Worm (Caenorhabditis elegans) whole organism, early embryonic: ENCODE data around the gene K12D12.4.

Experiments
- F13C5.2 ChIP-seq: sonication (generic microtip); optimal IDR thresholded peaks from 2 replicates; lab custom pipeline; 2017; ENCODE audit warnings: mild to moderate bottlenecking, missing genetic modification characterization, inconsistent platforms, missing compliant biosample characterization
- aly-1 ChIP-seq: sonication (generic microtip); optimal IDR thresholded peaks from 2 replicates; lab custom pipeline; 2016; ENCODE audit warnings: missing genetic modification characterization, missing compliant biosample characterization
- ama-1 ChIP-seq: fragments of 150-350 bp; optimal IDR thresholded peaks from 2 replicates; lab custom pipeline; 2014
- ets-7 ChIP-seq: sonication (generic microtip); optimal IDR thresholded peaks from 2 replicates; lab custom pipeline; 2016; ENCODE audit warnings: missing genotype, missing genetic modification characterization, missing compliant biosample characterization
- flt-1 ChIP-seq: fragments of 200-800 bp; sonication (Bioruptor generic); IDR thresholded peaks from 2 replicates; pipeline ENCODE4 v1.3.6; 2022; ENCODE audit warnings: missing genetic modification characterization, missing compliant biosample characterization
- scrt-1 ChIP-seq: fragments of 200-800 bp; sonication (Bioruptor generic); IDR thresholded peaks from 2 replicates; pipeline ENCODE4 v1.3.6; 2022; ENCODE audit warnings: missing genetic modification characterization, missing compliant biosample characterization
- sea-1 ChIP-seq: fragments of 200-800 bp; sonication (Bioruptor generic); conservative IDR thresholded peaks from 2 replicates; pipeline ENCODE4 v1.3.6; 2022; ENCODE audit warnings: missing genetic modification characterization, missing compliant biosample characterization
- tbx-37 ChIP-seq: fragments of 200-800 bp; sonication (Bioruptor generic); conservative IDR thresholded peaks from 2 replicates; pipeline ENCODE4 v1.3.6; 2022; ENCODE audit warnings: missing genetic modification reagents, missing genetic modification characterization, missing compliant biosample characterization
- tra-4 ChIP-seq: sonication (generic microtip); optimal IDR thresholded peaks from 2 replicates; lab custom pipeline; 2017; ENCODE audit warnings: missing genetic modification characterization, missing compliant biosample characterization

DNA sequence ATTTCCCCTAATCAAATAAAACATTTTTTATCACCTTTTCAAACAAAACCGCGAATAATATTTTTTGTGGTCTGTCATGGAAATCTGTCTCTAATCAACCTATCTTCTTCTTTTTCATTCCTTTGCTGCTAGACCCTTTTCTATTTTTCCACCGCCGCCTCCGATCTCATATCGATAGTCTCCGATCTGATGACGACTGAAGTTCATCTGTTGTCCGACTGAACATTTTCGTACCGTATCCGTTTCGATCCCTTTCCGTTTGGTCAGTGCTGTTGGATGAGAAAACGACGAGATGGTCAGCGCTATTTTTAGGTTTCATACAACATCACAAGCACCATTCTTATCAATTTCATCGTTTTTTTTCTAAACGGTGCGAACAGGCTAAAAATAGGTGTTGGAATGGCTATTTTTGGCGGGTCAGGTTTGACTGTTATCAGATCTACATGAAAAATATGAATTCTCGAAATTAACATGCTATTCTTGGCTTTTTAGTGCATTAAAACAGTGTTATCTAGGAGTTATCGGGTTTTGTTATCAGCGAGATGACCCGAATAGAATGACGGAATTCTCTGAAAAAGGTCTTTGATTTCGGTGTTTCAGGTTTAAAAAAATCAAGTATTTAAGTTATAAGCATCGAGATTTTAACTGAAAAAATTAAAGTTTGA, 28.9 kb downstream of the K12D12.4 start:
- TF ChIP-seq ama-1 (lab: Kevin White, UChicago) (no peak), flt-1 (GFP tag; lab: Robert Waterston, UW) (no peak), ets-7 (tag; lab: Kevin White, UChicago) (no peak), tra-4 (tag; lab: Kevin White, UChicago) (no peak), aly-1 (tag; lab: Kevin White, UChicago) (no peak), F13C5.2 (tag; lab: Kevin White, UChicago) (no peak), scrt-1 (no peak), tbx-37 (GFP tag; lab: Robert Waterston, UW) (no peak), sea-1 (GFP tag; lab: Robert Waterston, UW) (no peak)
